Worm (Caenorhabditis elegans): Measurements from ENCODE around the gene gst-8.
A peak's percentile ranks its signal among the peaks of the same experiment; 100 is the strongest.

Gene gst-8

ce11 chrII:4904778-4905177, 21.3 kb downstream of the gst-8 start, which contains the start of gene btbd-10:
Gene btbd-10, plus strand, starts transcription at chrII:4905008.
- TF ChIP-seq Y116A8C.19 (tag; optimal IDR thresholded peaks at IDR 0.05; ENCODE audit: borderline replicate concordance) = no peak
- TF ChIP-seq skn-1 (tag; optimal IDR thresholded peaks at IDR 0.05) = no peak
- TF ChIP-seq nhr-237 (tag; optimal IDR thresholded peaks at IDR 0.05) = no peak
- no peak for TF ChIP-seq irx-1 (tag; optimal IDR thresholded peaks at IDR 0.05)
- TF ChIP-seq fkh-10 (GFP tag; optimal IDR thresholded peaks at IDR 0.05) = no peak
- TF ChIP-seq ceh-90 (tag; optimal IDR thresholded peaks at IDR 0.05) = no peak
- TF ChIP-seq sox-4 (tag; optimal IDR thresholded peaks at IDR 0.05) = no peak
- no peak for TF ChIP-seq fos-1 (tag; optimal IDR thresholded peaks at IDR 0.05)
- TF ChIP-seq blmp-1 (tag; optimal IDR thresholded peaks at IDR 0.05) = no peak

- TF ChIP-seq mef-2 (tag; optimal IDR thresholded peaks at IDR 0.05) (no peak), ama-1 (optimal IDR thresholded peaks at IDR 0.05) (no peak)
Measured at ce11 chrII:4905331-4905730, 21.8 kb downstream of the gst-8 start.

- TF ChIP-seq efl-1 (optimal IDR thresholded peaks at IDR 0.05) = no peak
- TF ChIP-seq efl-1 (GFP tag; optimal IDR thresholded peaks at IDR 0.05 in 1 of 2) = no peak
- peak; percentile 77 for TF ChIP-seq fkh-4 (tag; optimal IDR thresholded peaks at IDR 0.05; ENCODE audit: borderline replicate concordance)
- peak; percentile 92 for TF ChIP-seq dsc-1 (tag; optimal IDR thresholded peaks at IDR 0.05)
Measured at ce11 chrII:4905883-4906282, 22.4 kb downstream of the gst-8 start.

ce11 chrII:4908160-4908559, 24.6 kb downstream of the gst-8 start:
- TF ChIP-seq zip-4 (GFP tag; optimal IDR thresholded peaks at IDR 0.05) = no peak
- peak; percentile 27 for TF ChIP-seq tbx-2 (tag; optimal IDR thresholded peaks at IDR 0.05)
- no peak for TF ChIP-seq sox-4 (tag; optimal IDR thresholded peaks at IDR 0.05)
- TF ChIP-seq Y116A8C.19 (tag; optimal IDR thresholded peaks at IDR 0.05; ENCODE audit: borderline replicate concordance) = no peak
- TF ChIP-seq mep-1 (tag; optimal IDR thresholded peaks at IDR 0.05) = peak; percentile 19
- no peak for TF ChIP-seq unc-62 (GFP tag; optimal IDR thresholded peaks at IDR 0.05)
- TF ChIP-seq pag-3 (tag; optimal IDR thresholded peaks at IDR 0.05; ENCODE audit: borderline replicate concordance, insufficient read depth) = no peak
- TF ChIP-seq efl-3 (GFP tag; optimal IDR thresholded peaks at IDR 0.05) = no peak
- TF ChIP-seq nhr-20 (tag; optimal IDR thresholded peaks at IDR 0.05) = no peak
- TF ChIP-seq sptf-1 (tag; optimal IDR thresholded peaks at IDR 0.05) = no peak
- no peak for TF ChIP-seq aha-1 (tag; optimal IDR thresholded peaks at IDR 0.05)
- no peak for TF ChIP-seq ceh-63 (GFP tag; optimal IDR thresholded peaks at IDR 0.05)
- no peak for TF ChIP-seq nhr-77 (tag; optimal IDR thresholded peaks at IDR 0.05)
- peak; percentile 13 for TF ChIP-seq unc-86 (tag; optimal IDR thresholded peaks at IDR 0.05)
- no peak for TF ChIP-seq elt-2 (tag; optimal IDR thresholded peaks at IDR 0.05)
- no peak for TF ChIP-seq unc-30 (tag; optimal IDR thresholded peaks at IDR 0.05)
- TF ChIP-seq blmp-1 (tag; optimal IDR thresholded peaks at IDR 0.05) = peak; percentile 9
- TF ChIP-seq lin-15B (tag; optimal IDR thresholded peaks at IDR 0.05) = no peak
- TF ChIP-seq jun-1 (tag; optimal IDR thresholded peaks at IDR 0.05) = no peak
- no peak for TF ChIP-seq sup-37 (GFP tag; optimal IDR thresholded peaks at IDR 0.05)
- TF ChIP-seq egl-27 (tag; optimal IDR thresholded peaks at IDR 0.05) = no peak
- peak in 1 of 2 experiments; percentile 5 for TF ChIP-seq lsy-2 (tag; optimal IDR thresholded peaks at IDR 0.05)
- peak; percentile 42 for TF ChIP-seq rnt-1 (tag; optimal IDR thresholded peaks at IDR 0.05)
- TF ChIP-seq irx-1 (tag; optimal IDR thresholded peaks at IDR 0.05) = no peak
- no peak for TF ChIP-seq nhr-85 (tag)
- TF ChIP-seq fos-1 (tag; optimal IDR thresholded peaks at IDR 0.05) = no peak
- TF ChIP-seq snpc-4 (tag; optimal IDR thresholded peaks at IDR 0.05) = no peak
- no peak for TF ChIP-seq hlh-17 (GFP tag; optimal IDR thresholded peaks at IDR 0.05; ENCODE audit: borderline replicate concordance)
- TF ChIP-seq alr-1 (tag; optimal IDR thresholded peaks at IDR 0.05; ENCODE audit: borderline replicate concordance) = no peak
- TF ChIP-seq lir-3 (tag; optimal IDR thresholded peaks at IDR 0.05; ENCODE audit: poor library complexity) = no peak
- no peak for TF ChIP-seq lin-39 (tag; optimal IDR thresholded peaks at IDR 0.05)
- TF ChIP-seq lin-35 (GFP tag; optimal IDR thresholded peaks at IDR 0.05) = no peak
- no peak for TF ChIP-seq C04F5.9 (tag; optimal IDR thresholded peaks at IDR 0.05)
- TF ChIP-seq tlp-1 (tag; optimal IDR thresholded peaks at IDR 0.05) = no peak
- TF ChIP-seq nhr-47 (tag; optimal IDR thresholded peaks at IDR 0.05) = peak; percentile 28
- no peak for TF ChIP-seq hpl-2 (GFP tag; optimal IDR thresholded peaks at IDR 0.05)
- no peak for TF ChIP-seq xbp-1 (tag; optimal IDR thresholded peaks at IDR 0.05)
- no peak for TF ChIP-seq dsc-1 (tag; optimal IDR thresholded peaks at IDR 0.05)
- TF ChIP-seq nhr-12 (tag; optimal IDR thresholded peaks at IDR 0.05) = no peak

Measured in whole organism, L1 larva.